Worm (Caenorhabditis elegans): ENCODE measurements around the gene Y66H1A.8.

Gene Y66H1A.8

DNA sequence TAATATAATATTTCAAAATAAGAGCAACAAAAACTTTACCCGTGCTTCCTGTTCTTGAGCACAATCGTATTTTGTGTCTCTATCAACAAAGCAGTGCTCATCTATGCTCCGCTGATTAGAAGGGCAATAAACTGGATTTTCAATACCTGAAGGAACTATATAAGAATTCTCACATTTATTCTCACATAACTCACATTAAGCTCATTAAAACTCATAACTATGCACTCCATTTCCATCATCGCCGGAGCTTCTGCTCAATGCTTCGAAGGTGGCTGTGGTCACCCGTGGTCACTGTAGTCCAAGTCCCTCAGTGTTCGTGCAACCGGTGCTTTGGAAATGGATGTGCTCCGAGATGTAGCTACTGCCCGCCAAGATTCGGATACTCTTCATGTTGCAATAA lies at the start of gene Y66H1A.8, which contains the start of gene M04G7.5:
Gene Y66H1A.8, minus strand, starts transcription at position 101 of the 400 bp plus-strand sequence.
Gene M04G7.5, plus strand, starts transcription at position 258 of the 400 bp plus-strand sequence.
- TF ChIP-seq nhr-12 (tag; optimal IDR thresholded peaks at IDR 0.05) = no peak
- TF ChIP-seq elt-1 (tag; optimal IDR thresholded peaks at IDR 0.05) = no peak

DNA sequence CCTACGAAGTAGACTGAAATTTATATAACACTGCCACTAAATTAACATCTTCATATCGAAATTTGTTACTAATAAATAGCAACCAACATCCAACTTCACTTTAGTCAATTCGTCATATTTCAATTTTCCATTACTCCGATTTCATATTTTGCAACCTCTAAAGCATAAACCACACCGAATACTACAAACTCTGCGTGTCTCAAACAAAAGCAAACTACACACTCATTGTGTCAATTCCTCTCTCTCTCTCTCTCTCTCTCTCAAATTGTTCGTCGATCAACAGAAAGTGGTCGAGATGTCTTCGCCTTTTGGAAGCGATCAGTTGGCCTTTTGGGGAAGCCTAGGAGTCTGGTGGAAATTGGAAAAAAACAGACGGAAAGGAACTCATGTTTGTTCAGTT lies 49.8 kb upstream of the Y66H1A.8 start:
- TF ChIP-seq ceh-16 (tag; optimal IDR thresholded peaks at IDR 0.05) = no peak
- TF ChIP-seq pha-4 (tag; optimal IDR thresholded peaks at IDR 0.05) = peak; percentile 34

DNA sequence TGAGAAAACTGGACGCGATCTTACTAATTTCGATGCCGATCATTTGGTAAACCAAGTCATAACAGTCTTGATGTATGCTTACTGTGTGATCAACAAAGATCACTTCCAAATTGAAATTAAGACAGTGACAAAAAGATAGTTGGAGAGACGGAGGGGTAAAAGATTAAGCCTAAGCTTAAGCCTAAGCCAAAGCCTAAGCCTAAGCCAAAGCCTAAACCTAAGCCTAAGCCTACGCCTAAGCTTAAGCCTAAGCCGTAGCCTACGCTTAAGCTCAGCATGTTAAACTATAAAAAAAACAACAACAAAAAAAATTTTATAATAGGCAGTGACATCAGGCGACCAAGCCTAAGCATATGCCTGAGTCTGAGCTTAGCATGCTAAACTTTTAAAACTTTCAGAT lies 42.4 kb upstream of the Y66H1A.8 start:
- no peak for TF ChIP-seq ztf-11 (tag; optimal IDR thresholded peaks at IDR 0.05)
- TF ChIP-seq ceh-9 (tag; optimal IDR thresholded peaks at IDR 0.05) = no peak
- TF ChIP-seq ztf-4 (tag; optimal IDR thresholded peaks at IDR 0.05) = no peak

ce11 chrIV:484768-485167 lies 30.1 kb upstream of the Y66H1A.8 start:
- TF ChIP-seq tbx-2 (tag; optimal IDR thresholded peaks at IDR 0.05) (no peak), sea-2 (GFP tag; optimal IDR thresholded peaks at IDR 0.05) (no peak), jun-1 (tag; optimal IDR thresholded peaks at IDR 0.05) (no peak), pqm-1 (tag; optimal IDR thresholded peaks at IDR 0.05) (no peak), snpc-4 (tag; optimal IDR thresholded peaks at IDR 0.05) (no peak), nhr-237 (tag; optimal IDR thresholded peaks at IDR 0.05) (no peak), unc-39 (tag; optimal IDR thresholded peaks at IDR 0.05) (no peak), elt-3 (tag; optimal IDR thresholded peaks at IDR 0.05) (no peak), daf-12 (tag; optimal IDR thresholded peaks at IDR 0.05) (no peak), fkh-10 (GFP tag; optimal IDR thresholded peaks at IDR 0.05) (no peak), nhr-77 (tag; optimal IDR thresholded peaks at IDR 0.05) (no peak), pha-4 (tag; optimal IDR thresholded peaks at IDR 0.05) (no peak), aly-2 (tag; optimal IDR thresholded peaks at IDR 0.05) (no peak), ztf-4 (tag; optimal IDR thresholded peaks at IDR 0.05) (no peak), egl-5 (tag; optimal IDR thresholded peaks at IDR 0.05) (no peak)

ce11 chrIV:484004-484403 lies 29.3 kb upstream of the Y66H1A.8 start:
- TF ChIP-seq nhr-43 (tag; optimal IDR thresholded peaks at IDR 0.05; ENCODE audit: poor library complexity, severe bottlenecking) (no peak), mdl-1 (tag; optimal IDR thresholded peaks at IDR 0.05) (no peak), R02D3.7 (tag; optimal IDR thresholded peaks at IDR 0.05) (no peak), lin-39 (tag; optimal IDR thresholded peaks at IDR 0.05) (peak; percentile 9), egl-5 (tag; optimal IDR thresholded peaks at IDR 0.05) (peak; percentile 3)

DNA sequence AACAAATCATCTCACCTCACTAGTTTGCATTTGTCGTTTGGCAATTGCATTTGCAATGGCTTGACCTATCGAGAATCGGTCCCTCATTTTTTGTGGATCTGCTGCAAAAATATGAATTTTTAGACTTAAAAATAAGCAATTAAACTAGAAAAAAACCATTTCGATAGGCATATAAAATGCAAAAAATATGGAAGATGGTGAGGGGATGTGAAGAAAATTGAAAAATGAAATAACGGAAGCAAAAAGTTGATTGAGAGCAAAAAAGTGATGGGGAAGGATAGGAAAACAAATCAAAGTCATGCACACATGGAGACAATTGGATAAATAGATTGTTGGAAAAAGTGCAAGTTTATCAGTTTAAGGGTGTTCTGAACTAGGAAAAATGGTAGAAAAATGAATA lies 26.4 kb upstream of the Y66H1A.8 start, which contains the start of gene npr-37:
Gene npr-37, minus strand, starts transcription at position 101 of the 400 bp plus-strand sequence.
- no peak for TF ChIP-seq nhr-28 (tag; optimal IDR thresholded peaks at IDR 0.05)
- no peak for TF ChIP-seq elt-2 (tag; optimal IDR thresholded peaks at IDR 0.05)
- TF ChIP-seq zag-1 (tag; optimal IDR thresholded peaks at IDR 0.05) = no peak
- no peak for TF ChIP-seq ZK546.5 (tag; optimal IDR thresholded peaks at IDR 0.05)
- no peak for TF ChIP-seq pqm-1 (tag; optimal IDR thresholded peaks at IDR 0.05)
- TF ChIP-seq nhr-76 (tag; optimal IDR thresholded peaks at IDR 0.05) = no peak
- no peak for TF ChIP-seq egl-27 (tag; optimal IDR thresholded peaks at IDR 0.05)
- no peak for TF ChIP-seq ceh-16 (tag; optimal IDR thresholded peaks at IDR 0.05)
- TF ChIP-seq mdl-1 (tag; optimal IDR thresholded peaks at IDR 0.05) = no peak
- no peak for TF ChIP-seq sea-2 (GFP tag; optimal IDR thresholded peaks at IDR 0.05)
- no peak for TF ChIP-seq unc-39 (tag; optimal IDR thresholded peaks at IDR 0.05)
- no peak for TF ChIP-seq tbx-2 (tag; optimal IDR thresholded peaks at IDR 0.05)
- TF ChIP-seq fkh-10 (GFP tag; optimal IDR thresholded peaks at IDR 0.05) = no peak
- TF ChIP-seq jun-1 (tag; optimal IDR thresholded peaks at IDR 0.05) = no peak
- no peak for TF ChIP-seq nhr-43 (tag; optimal IDR thresholded peaks at IDR 0.05; ENCODE audit: poor library complexity, severe bottlenecking)
- no peak for TF ChIP-seq nfya-1 (tag; optimal IDR thresholded peaks at IDR 0.05; ENCODE audit: insufficient read depth)
- no peak for TF ChIP-seq unc-62 (GFP tag; optimal IDR thresholded peaks at IDR 0.05)
- no peak for TF ChIP-seq eor-1 (tag; optimal IDR thresholded peaks at IDR 0.05)

All from whole organism, L3 larva.